Fruit fly (Drosophila melanogaster) whole organism, embryonic: ENCODE results near the gene Gga.

Source experiments
- Adf1 ChIP-seq: fragments of 200-800 bp; sonication (Bioruptor generic); IDR thresholded peaks from 2 replicates; pipeline ENCODE4 v1.3.6; 2022; ENCODE audit warnings: missing biosample characterization, missing genetic modification characterization
- B-H2 ChIP-seq: fragments of 200-800 bp; sonication (Bioruptor generic); optimal IDR thresholded peaks from 2 replicates; lab custom pipeline; 2018; ENCODE audit warnings: missing biosample characterization, mild to moderate bottlenecking, missing genetic modification characterization
- BEAF-32 ChIP-seq: fragments of 200-800 bp; sonication (Bioruptor generic); optimal IDR thresholded peaks from 3 replicates; lab custom pipeline; 2017; ENCODE audit warnings: missing biosample characterization, missing genetic modification characterization, mild to moderate bottlenecking, moderate library complexity, missing genetic modification reagents
- CG10267 ChIP-seq: fragments of 200-800 bp; sonication (Bioruptor generic); optimal IDR thresholded peaks from 2 replicates; lab custom pipeline; 2018; ENCODE audit warnings: missing biosample characterization, mild to moderate bottlenecking, missing genetic modification characterization, moderate library complexity
- CG10321 ChIP-seq: fragments of 200-800 bp; sonication (Bioruptor generic); IDR thresholded peaks from 2 replicates; pipeline ENCODE4 v1.3.6; 2022; ENCODE audit warnings: missing biosample characterization, missing genetic modification characterization
- CG10565 ChIP-seq: fragments of 200-800 bp; sonication (Bioruptor generic); optimal IDR thresholded peaks from 3 replicates; lab custom pipeline; 2016; ENCODE audit warnings: missing biosample characterization, mild to moderate bottlenecking, missing genetic modification characterization
- CG12391 ChIP-seq: fragments of 200-800 bp; sonication (Bioruptor generic); optimal IDR thresholded peaks from 3 replicates; lab custom pipeline; 2018; ENCODE audit warnings: missing biosample characterization, mild to moderate bottlenecking, missing genetic modification characterization, moderate library complexity
- CG13424 ChIP-seq: fragments of 200-800 bp; sonication (Bioruptor generic); optimal IDR thresholded peaks from 2 replicates; lab custom pipeline; 2019; ENCODE audit warnings: missing biosample characterization, mild to moderate bottlenecking, missing genetic modification characterization, moderate library complexity
- CG14860 ChIP-seq: fragments of 200-800 bp; sonication (Bioruptor generic); IDR thresholded peaks from 3 replicates; pipeline ENCODE4 v1.3.6; 2022; ENCODE audit warnings: missing biosample characterization, missing genetic modification characterization; ENCODE audit not compliant: partially characterized antibody
- CG1602 ChIP-seq: fragments of 200-800 bp; sonication (Bioruptor generic); optimal IDR thresholded peaks from 3 replicates; lab custom pipeline; 2016; ENCODE audit warnings: missing biosample characterization, missing genetic modification characterization
- CG16863 ChIP-seq: fragments of 200-800 bp; sonication (Bioruptor generic); optimal IDR thresholded peaks from 3 replicates; lab custom pipeline; 2016; ENCODE audit warnings: missing biosample characterization, missing genetic modification characterization
- CG17361 ChIP-seq: fragments of 200-800 bp; sonication (Bioruptor generic); IDR thresholded peaks from 3 replicates; pipeline ENCODE4 v1.3.6; 2022; ENCODE audit warnings: missing biosample characterization, missing genetic modification characterization
- CG33557 ChIP-seq: fragments of 200-800 bp; sonication (Bioruptor generic); optimal IDR thresholded peaks from 2 replicates; lab custom pipeline; 2019; ENCODE audit warnings: missing biosample characterization, mild to moderate bottlenecking, missing genetic modification characterization, moderate library complexity
- CG4730 ChIP-seq: fragments of 200-800 bp; sonication (Bioruptor generic); IDR thresholded peaks from 2 replicates; pipeline ENCODE4 v1.3.6; 2022; ENCODE audit warnings: missing biosample characterization, missing genetic modification characterization
- CG6854 ChIP-seq: fragments of 200-800 bp; sonication (Bioruptor generic); optimal IDR thresholded peaks from 3 replicates; lab custom pipeline; 2017; ENCODE audit warnings: missing biosample characterization, mild to moderate bottlenecking, missing genetic modification characterization
- CG7271 ChIP-seq: fragments of 200-800 bp; sonication (Bioruptor generic); optimal IDR thresholded peaks from 2 replicates; lab custom pipeline; 2018; ENCODE audit warnings: missing biosample characterization, mild to moderate bottlenecking, missing genetic modification characterization, moderate library complexity
- CG7963 ChIP-seq: fragments of 200-800 bp; sonication (Bioruptor generic); IDR thresholded peaks from 3 replicates; pipeline ENCODE4 v1.3.6; 2022; ENCODE audit warnings: missing biosample characterization, missing genetic modification characterization; ENCODE audit not compliant: partially characterized antibody
- CG7987 ChIP-seq: fragments of 200-800 bp; sonication (Bioruptor generic); optimal IDR thresholded peaks from 2 replicates; lab custom pipeline; 2018; ENCODE audit warnings: missing biosample characterization, mild to moderate bottlenecking, missing genetic modification characterization, moderate library complexity
- CG9609 ChIP-seq: fragments of 200-800 bp; sonication (Bioruptor generic); optimal IDR thresholded peaks from 3 replicates; lab custom pipeline; 2016; ENCODE audit warnings: missing biosample characterization, missing genetic modification characterization
- D19A ChIP-seq: fragments of 200-800 bp; optimal IDR thresholded peaks from 3 replicates; lab custom pipeline; 2019; ENCODE audit warnings: missing biosample characterization, mild to moderate bottlenecking, missing genetic modification characterization, moderate library complexity
- D19B ChIP-seq: fragments of 200-800 bp; sonication (Bioruptor generic); optimal IDR thresholded peaks from 2 replicates; lab custom pipeline; 2017; ENCODE audit warnings: missing biosample characterization, mild to moderate bottlenecking, missing genetic modification characterization
- Dad ChIP-seq: fragments of 200-800 bp; sonication (Bioruptor generic); optimal IDR thresholded peaks from 3 replicates; lab custom pipeline; 2016; ENCODE audit warnings: missing biosample characterization, missing genetic modification characterization
- Ets65A ChIP-seq: fragments of 200-800 bp; sonication (Bioruptor generic); peaks from one replicate; lab custom pipeline; 2016; ENCODE audit warnings: missing biosample characterization, missing genetic modification characterization
- Fer1 ChIP-seq: fragments of 200-800 bp; sonication (Bioruptor generic); optimal IDR thresholded peaks from 2 replicates; lab custom pipeline; 2017; ENCODE audit warnings: missing biosample characterization, mild to moderate bottlenecking, missing genetic modification characterization
- HLH4C ChIP-seq: fragments of 200-800 bp; sonication (Bioruptor generic); IDR thresholded peaks from 3 replicates; pipeline ENCODE4 v1.3.6; 2022; ENCODE audit warnings: missing biosample characterization, missing genetic modification characterization; ENCODE audit not compliant: partially characterized antibody
- Med ChIP-seq: fragments of 200-800 bp; sonication (Bioruptor generic); peaks from one replicate; lab custom pipeline; 2016; ENCODE audit warnings: missing biosample characterization, missing genetic modification characterization, mild to moderate bottlenecking, inconsistent platforms, moderate library complexity
- NC2β ChIP-seq: fragments of 200-800 bp; sonication (Bioruptor generic); optimal IDR thresholded peaks from 2 replicates; lab custom pipeline; 2016; ENCODE audit warnings: missing biosample characterization, missing genetic modification characterization
- Scr ChIP-seq: fragments of 200-800 bp; sonication (Bioruptor generic); IDR thresholded peaks from 2 replicates; pipeline ENCODE4 v1.3.6; 2022; ENCODE audit warnings: missing biosample characterization, missing genetic modification characterization; ENCODE audit not compliant: partially characterized antibody
- Sin3A ChIP-seq: fragments of >200 bp; optimal IDR thresholded peaks from 2 replicates; lab custom pipeline; 2018
- TFAM ChIP-seq: fragments of 200-800 bp; sonication (Bioruptor generic); optimal IDR thresholded peaks from 2 replicates; lab custom pipeline; 2017; ENCODE audit warnings: missing biosample characterization, missing genetic modification characterization, inconsistent platforms
- ash1 ChIP-seq: fragments of 200-800 bp; sonication (Bioruptor generic); optimal IDR thresholded peaks from 2 replicates; lab custom pipeline; 2018; ENCODE audit warnings: missing biosample characterization, mild to moderate bottlenecking, missing genetic modification characterization
- btn ChIP-seq: fragments of 200-800 bp; sonication (Bioruptor generic); optimal IDR thresholded peaks from 2 replicates; lab custom pipeline; 2016; ENCODE audit warnings: missing biosample characterization, missing genetic modification characterization
- cato ChIP-seq: fragments of 200-800 bp; sonication (Bioruptor generic); optimal IDR thresholded peaks from 2 replicates; lab custom pipeline; 2016; ENCODE audit warnings: missing biosample characterization, missing genetic modification characterization, borderline replicate concordance
- corto ChIP-seq: fragments of 200-800 bp; sonication (Bioruptor generic); optimal IDR thresholded peaks from 2 replicates; lab custom pipeline; 2016; ENCODE audit warnings: missing biosample characterization, mild to moderate bottlenecking, missing genetic modification characterization, moderate library complexity
- da ChIP-seq: fragments of 200-800 bp; sonication (Bioruptor generic); optimal IDR thresholded peaks from 2 replicates; lab custom pipeline; 2016; ENCODE audit warnings: missing biosample characterization, missing genetic modification characterization
- dmrt11E ChIP-seq: fragments of 200-800 bp; sonication (Bioruptor generic); optimal IDR thresholded peaks from 3 replicates; lab custom pipeline; 2018; ENCODE audit warnings: missing biosample characterization, mild to moderate bottlenecking, missing genetic modification characterization, moderate library complexity
- en ChIP-seq: fragments of 200-800 bp; sonication (Bioruptor generic); optimal IDR thresholded peaks from 2 replicates; lab custom pipeline; 2016; ENCODE audit warnings: missing biosample characterization, missing genetic modification characterization
- eve ChIP-seq, 2 experiments: fragments of >200 bp; optimal IDR thresholded peaks; 2 replicates each; lab custom pipeline; 2017; ENCODE audit warnings: missing biosample characterization in 2 of 2, missing genetic modification characterization in 2 of 2
- exex ChIP-seq: fragments of 200-800 bp; sonication (Bioruptor generic); optimal IDR thresholded peaks from 4 replicates; lab custom pipeline; 2018; ENCODE audit warnings: missing biosample characterization, mild to moderate bottlenecking, missing genetic modification characterization, moderate library complexity
- gcm ChIP-seq: fragments of 200-800 bp; sonication (Bioruptor generic); optimal IDR thresholded peaks from 2 replicates; lab custom pipeline; 2019; ENCODE audit warnings: missing biosample characterization, mild to moderate bottlenecking, missing genetic modification characterization, moderate library complexity
- gcm2 ChIP-seq: fragments of 200-800 bp; sonication (Bioruptor generic); optimal IDR thresholded peaks from 2 replicates; lab custom pipeline; 2016; ENCODE audit warnings: missing biosample characterization, missing genetic modification characterization
- mld ChIP-seq: fragments of 200-800 bp; sonication (Bioruptor generic); IDR thresholded peaks from 3 replicates; pipeline ENCODE4 v1.3.6; 2022; ENCODE audit warnings: missing biosample characterization, missing genetic modification characterization; ENCODE audit not compliant: partially characterized antibody
- nmo ChIP-seq: fragments of 200-800 bp; sonication (Bioruptor generic); optimal IDR thresholded peaks from 2 replicates; lab custom pipeline; 2018; ENCODE audit warnings: missing biosample characterization, mild to moderate bottlenecking, missing genetic modification characterization, moderate library complexity
- peb ChIP-seq: fragments of 200-800 bp; sonication (Bioruptor generic); IDR thresholded peaks from 2 replicates; pipeline ENCODE4 v1.3.6; 2022; ENCODE audit warnings: missing biosample characterization, missing genetic modification characterization
- prd ChIP-seq, 3 experiments: fragments of >200 bp in 2 of 3; fragments of 200-800 bp in 1 of 3; sonication (Bioruptor generic) in 1 of 3; optimal IDR thresholded peaks in 2 of 3; IDR thresholded peaks in 1 of 3; 2 replicates in 2 of 3; 3 replicates in 1 of 3; pipeline versions ENCODE4 v1.3.6 to Lab custom; 2017 to 2022; ENCODE audit warnings: missing biosample characterization in 1 of 3, missing genetic modification characterization in 1 of 3
- rib ChIP-seq: fragments of 200-800 bp; sonication (Bioruptor generic); IDR thresholded peaks from 2 replicates; pipeline ENCODE4 v1.3.6; 2022; ENCODE audit warnings: missing biosample characterization, missing genetic modification characterization
- schlank ChIP-seq: fragments of 200-800 bp; sonication (Bioruptor generic); optimal IDR thresholded peaks from 2 replicates; lab custom pipeline; 2018; ENCODE audit warnings: missing biosample characterization, mild to moderate bottlenecking, missing genetic modification characterization
- shn ChIP-seq: fragments of 200-800 bp; sonication (Bioruptor generic); optimal IDR thresholded peaks from 3 replicates; lab custom pipeline; 2016; ENCODE audit warnings: missing biosample characterization, missing genetic modification characterization
- sob ChIP-seq: fragments of 200-800 bp; sonication (Bioruptor generic); IDR thresholded peaks from 2 replicates; pipeline ENCODE4 v1.3.6; 2022; ENCODE audit warnings: missing biosample characterization, missing genetic modification characterization
- usp ChIP-seq: fragments of >200 bp; optimal IDR thresholded peaks from 2 replicates; lab custom pipeline; 2017; ENCODE audit warnings: missing biosample characterization, missing genetic modification characterization
- vvl ChIP-seq: fragments of 200-800 bp; sonication (Bioruptor generic); IDR thresholded peaks from 2 replicates; pipeline ENCODE4 v1.3.6; 2022; ENCODE audit warnings: missing biosample characterization, missing genetic modification characterization

The Gga gene

dm6 chrX:9556397-9556796, 44.4 kb upstream of the Gga start, which contains the start of gene CG15317 (continued):
- peak; percentile 82 for TF ChIP-seq HLH4C (GFP tag; lab: Robert Waterston, UW)
- no peak for TF ChIP-seq CG13424 (tag; lab: Kevin White, UChicago)
- no peak for TF ChIP-seq Fer1 (GFP tag; lab: Kevin White, UChicago)
- no peak for TF ChIP-seq D19A (tag; lab: Kevin White, UChicago)
- no peak for TF ChIP-seq CG10565 (GFP tag; lab: Kevin White, UChicago)
- TF ChIP-seq usp (GFP tag; lab: Kevin White, UChicago), result no peak
- TF ChIP-seq CG7987 (GFP tag; lab: Kevin White, UChicago), result no peak
- 0 out of 3 replicates have a peak, but pooled peaks have one; percentile 59 for TF ChIP-seq mld
- peak; percentile 76 for TF ChIP-seq Med (GFP tag; lab: Kevin White, UChicago)
- TF ChIP-seq prd (optimal IDR thresholded peaks at IDR 0.05; lab: Kevin White, UChicago), result no peak
- TF ChIP-seq prd (GFP tag; IDR thresholded peaks at IDR 0.05; lab: Robert Waterston, UW), result no peak
- TF ChIP-seq vvl, result no peak
- TF ChIP-seq corto (GFP tag; lab: Kevin White, UChicago), result no peak
- TF ChIP-seq rib (GFP tag; lab: Robert Waterston, UW), result no peak
- TF ChIP-seq Dad (GFP tag; lab: Kevin White, UChicago), result no peak
- peak; percentile 66; the same call in 2 of the 3 replicates for TF ChIP-seq CG14860 (GFP tag; lab: Robert Waterston, UW)
- TF ChIP-seq CG12391 (tag; lab: Kevin White, UChicago), result no peak
- no peak for TF ChIP-seq gcm
- no peak for TF ChIP-seq da (GFP tag; lab: Kevin White, UChicago)
- no peak for TF ChIP-seq peb (GFP tag; lab: Robert Waterston, UW)
- peak; percentile 60; the same call in 1 of the 3 replicates for TF ChIP-seq CG7963 (GFP tag; lab: Robert Waterston, UW)
- no peak for TF ChIP-seq CG16863 (GFP tag; lab: Kevin White, UChicago)
- TF ChIP-seq CG10321 (GFP tag; lab: Robert Waterston, UW), result no peak
- TF ChIP-seq BEAF-32 (GFP tag; lab: Kevin White, UChicago), result peak; percentile 72
- no peak for TF ChIP-seq CG33557 (GFP tag; lab: Kevin White, UChicago)
- no peak for TF ChIP-seq Adf1 (GFP tag; lab: Robert Waterston, UW)
- TF ChIP-seq CG10267, result no peak
- no peak for TF ChIP-seq ash1 (GFP tag; lab: Kevin White, UChicago)
- no peak for TF ChIP-seq CG4730 (GFP tag; lab: Robert Waterston, UW)
- TF ChIP-seq D19B, result no peak
- TF ChIP-seq NC2β, result no peak
- TF ChIP-seq CG17361 (GFP tag; lab: Robert Waterston, UW), result no peak
- peak; percentile 80 for TF ChIP-seq Scr (GFP tag; lab: Robert Waterston, UW)
- no peak for TF ChIP-seq dmrt11E
- no peak for TF ChIP-seq en (GFP tag; lab: Kevin White, UChicago)
- no peak for TF ChIP-seq Ets65A (GFP tag; lab: Kevin White, UChicago)
- TF ChIP-seq TFAM, result no peak
- TF ChIP-seq sob (GFP tag; lab: Robert Waterston, UW), result no peak
- TF ChIP-seq B-H2 (GFP tag; lab: Kevin White, UChicago), result no peak
- TF ChIP-seq exex (tag; lab: Kevin White, UChicago), result no peak
- TF ChIP-seq CG6854, result no peak
- TF ChIP-seq CG1602 (GFP tag; lab: Kevin White, UChicago), result no peak
- TF ChIP-seq gcm2 (GFP tag; lab: Kevin White, UChicago), result no peak
- TF ChIP-seq CG7271, result no peak
- TF ChIP-seq schlank, result no peak
- no peak for TF ChIP-seq nmo (GFP tag; lab: Kevin White, UChicago)
- TF ChIP-seq shn (GFP tag; lab: Kevin White, UChicago), result no peak
- no peak for TF ChIP-seq eve (GFP tag; optimal IDR thresholded peaks at IDR 0.05; lab: Kevin White, UChicago)
- TF ChIP-seq Sin3A (lab: Kevin White, UChicago), result no peak
- TF ChIP-seq CG9609 (GFP tag; lab: Kevin White, UChicago), result no peak
- TF ChIP-seq cato (GFP tag; lab: Kevin White, UChicago), result no peak
- TF ChIP-seq btn (GFP tag; lab: Kevin White, UChicago), result no peak
